Fruit fly (Drosophila melanogaster) whole organism, embryonic: ENCODE measurements around the gene hry.
A peak's percentile ranks its signal among the peaks of the same experiment; 100 is the strongest.

ENCODE experiments used
- ATbp ChIP-seq: fragments of 200-800 bp; sonication (Bioruptor generic); optimal IDR thresholded peaks from 2 replicates; lab custom pipeline; 2017; ENCODE audit warnings: missing biosample characterization, mild to moderate bottlenecking, missing genetic modification characterization, missing genetic modification reagents
- Asciz ChIP-seq: fragments of 200-800 bp; sonication (Bioruptor generic); optimal IDR thresholded peaks from 2 replicates; lab custom pipeline; 2017; ENCODE audit warnings: missing biosample characterization, mild to moderate bottlenecking, missing genetic modification characterization, missing genetic modification reagents
- Awh ChIP-seq: fragments of 200-800 bp; sonication (Bioruptor generic); IDR thresholded peaks from 2 replicates; pipeline ENCODE4, ENCODE4 v1.3.6; 2022; ENCODE audit warnings: missing biosample characterization, missing genetic modification characterization
- CG11093 ChIP-seq: fragments of 200-800 bp; sonication (Bioruptor generic); IDR thresholded peaks from 3 replicates; pipeline ENCODE4 v1.3.6; 2022; ENCODE audit warnings: missing biosample characterization, missing genetic modification characterization
- CG11560 ChIP-seq: fragments of 200-800 bp; sonication (Bioruptor generic); IDR thresholded peaks from 3 replicates; pipeline ENCODE4 v1.3.6; 2022; ENCODE audit warnings: missing biosample characterization, missing genetic modification characterization
- CG12391 ChIP-seq: fragments of 200-800 bp; sonication (Bioruptor generic); optimal IDR thresholded peaks from 3 replicates; lab custom pipeline; 2018; ENCODE audit warnings: missing biosample characterization, mild to moderate bottlenecking, missing genetic modification characterization, moderate library complexity
- CG14710 ChIP-seq: fragments of 200-800 bp; sonication (Bioruptor generic); optimal IDR thresholded peaks from 3 replicates; lab custom pipeline; 2019; ENCODE audit warnings: missing biosample characterization, mild to moderate bottlenecking, missing genetic modification characterization, moderate library complexity
- CG1529 ChIP-seq: fragments of 200-800 bp; sonication (Bioruptor generic); optimal IDR thresholded peaks from 3 replicates; lab custom pipeline; 2018; ENCODE audit warnings: missing biosample characterization, missing genetic modification characterization
- CG15696 ChIP-seq: fragments of 200-800 bp; sonication (Bioruptor generic); optimal IDR thresholded peaks from 2 replicates; lab custom pipeline; 2019; ENCODE audit warnings: missing biosample characterization, mild to moderate bottlenecking, missing genetic modification characterization, moderate library complexity
- CG1602 ChIP-seq: fragments of 200-800 bp; sonication (Bioruptor generic); optimal IDR thresholded peaks from 3 replicates; lab custom pipeline; 2016; ENCODE audit warnings: missing biosample characterization, missing genetic modification characterization
- CG16813 ChIP-seq: fragments of 200-800 bp; sonication (Bioruptor generic); IDR thresholded peaks from 3 replicates; pipeline ENCODE4 v1.3.6; 2022; ENCODE audit warnings: missing biosample characterization, missing genetic modification characterization; ENCODE audit not compliant: partially characterized antibody
- CG17328 ChIP-seq: fragments of 200-800 bp; sonication (Bioruptor generic); IDR thresholded peaks from 2 replicates; pipeline ENCODE4 v1.3.6; 2022; ENCODE audit warnings: missing biosample characterization, missing genetic modification characterization
- CG1832 ChIP-seq: fragments of 200-800 bp; sonication (Bioruptor generic); optimal IDR thresholded peaks from 2 replicates; lab custom pipeline; 2017; ENCODE audit warnings: missing biosample characterization, mild to moderate bottlenecking, missing genetic modification characterization, inconsistent platforms
- CG31224 ChIP-seq: fragments of 200-800 bp; sonication (Bioruptor generic); IDR thresholded peaks from 2 replicates; pipeline ENCODE4 v1.3.6; 2022; ENCODE audit warnings: missing biosample characterization, missing genetic modification characterization
- CG32532 ChIP-seq: fragments of 200-800 bp; sonication (Bioruptor generic); IDR thresholded peaks from 2 replicates; pipeline ENCODE4 v1.3.6; 2022; ENCODE audit warnings: missing biosample characterization, missing genetic modification characterization
- CG3281 ChIP-seq: fragments of 200-800 bp; sonication (Bioruptor generic); optimal IDR thresholded peaks from 3 replicates; lab custom pipeline; 2017; ENCODE audit warnings: missing biosample characterization, mild to moderate bottlenecking, missing genetic modification characterization
- CG4730 ChIP-seq: fragments of 200-800 bp; sonication (Bioruptor generic); IDR thresholded peaks from 2 replicates; pipeline ENCODE4 v1.3.6; 2022; ENCODE audit warnings: missing biosample characterization, missing genetic modification characterization
- CG6175 ChIP-seq: fragments of 200-800 bp; sonication (Bioruptor generic); IDR thresholded peaks from 3 replicates; pipeline ENCODE4 v1.3.6; 2022; ENCODE audit warnings: missing biosample characterization, missing genetic modification characterization
- CG7786 ChIP-seq: fragments of 200-800 bp; sonication (Bioruptor generic); optimal IDR thresholded peaks from 2 replicates; lab custom pipeline; 2016; ENCODE audit warnings: missing biosample characterization, missing genetic modification characterization
- CG7987 ChIP-seq: fragments of 200-800 bp; sonication (Bioruptor generic); optimal IDR thresholded peaks from 2 replicates; lab custom pipeline; 2018; ENCODE audit warnings: missing biosample characterization, mild to moderate bottlenecking, missing genetic modification characterization, moderate library complexity
- CG8478 ChIP-seq: fragments of >200 bp; optimal IDR thresholded peaks from 2 replicates; lab custom pipeline; 2018
- CG9876 ChIP-seq: fragments of 200-800 bp; sonication (Bioruptor generic); optimal IDR thresholded peaks from 2 replicates; lab custom pipeline; 2016; ENCODE audit warnings: missing biosample characterization, missing genetic modification characterization
- Camta ChIP-seq: fragments of 200-800 bp; sonication (Bioruptor generic); optimal IDR thresholded peaks from 2 replicates; lab custom pipeline; 2016; ENCODE audit warnings: missing biosample characterization, missing genetic modification characterization
- Dip2 ChIP-seq: fragments of 200-800 bp; sonication (Bioruptor generic); IDR thresholded peaks from 2 replicates; pipeline ENCODE4 v1.3.6; 2022; ENCODE audit warnings: missing biosample characterization, missing genetic modification characterization
- Dip3 ChIP-seq: fragments of 200-800 bp; sonication (Bioruptor generic); optimal IDR thresholded peaks from 3 replicates; lab custom pipeline; 2016; ENCODE audit warnings: missing biosample characterization, missing genetic modification characterization
- Drgx ChIP-seq: fragments of 200-800 bp; sonication (Bioruptor generic); IDR thresholded peaks from 2 replicates; pipeline ENCODE4 v1.3.6; 2022; ENCODE audit warnings: missing biosample characterization, missing genetic modification characterization
- Ets65A ChIP-seq: fragments of 200-800 bp; sonication (Bioruptor generic); peaks from one replicate; lab custom pipeline; 2016; ENCODE audit warnings: missing biosample characterization, missing genetic modification characterization
- Neu2 ChIP-seq: fragments of 200-800 bp; sonication (Bioruptor generic); optimal IDR thresholded peaks from 3 replicates; lab custom pipeline; 2016; ENCODE audit warnings: missing biosample characterization, missing genetic modification characterization, borderline replicate concordance
- Oli ChIP-seq: fragments of 200-800 bp; sonication (Bioruptor generic); optimal IDR thresholded peaks from 2 replicates; lab custom pipeline; 2018; ENCODE audit warnings: missing biosample characterization, mild to moderate bottlenecking, missing genetic modification characterization, moderate library complexity
- aop ChIP-seq: fragments of 200-800 bp; sonication (Bioruptor generic); IDR thresholded peaks from 2 replicates; pipeline ENCODE4 v1.3.6; 2022; ENCODE audit warnings: missing biosample characterization, missing genetic modification characterization
- cato ChIP-seq: fragments of 200-800 bp; sonication (Bioruptor generic); optimal IDR thresholded peaks from 2 replicates; lab custom pipeline; 2016; ENCODE audit warnings: missing biosample characterization, missing genetic modification characterization, borderline replicate concordance
- ci ChIP-seq: fragments of 200-800 bp; sonication (Bioruptor generic); IDR thresholded peaks from 3 replicates; pipeline ENCODE4 v1.3.6; 2022; ENCODE audit warnings: missing biosample characterization, missing genetic modification characterization
- crc ChIP-seq: fragments of 200-800 bp; sonication (Bioruptor generic); optimal IDR thresholded peaks from 2 replicates; lab custom pipeline; 2016; ENCODE audit warnings: missing biosample characterization, missing genetic modification characterization
- ems ChIP-seq: fragments of 200-800 bp; sonication (Bioruptor generic); optimal IDR thresholded peaks from 3 replicates; lab custom pipeline; 2016; ENCODE audit warnings: missing biosample characterization, missing genetic modification characterization
- eve ChIP-seq, 2 experiments: fragments of >200 bp; optimal IDR thresholded peaks; 2 replicates each; lab custom pipeline; 2017; ENCODE audit warnings: missing biosample characterization in 2 of 2, missing genetic modification characterization in 2 of 2
- fd102C ChIP-seq: fragments of 200-800 bp; sonication (Bioruptor generic); optimal IDR thresholded peaks from 2 replicates; lab custom pipeline; 2018; ENCODE audit warnings: missing biosample characterization, mild to moderate bottlenecking, missing genetic modification characterization, moderate library complexity
- gcm ChIP-seq: fragments of 200-800 bp; sonication (Bioruptor generic); optimal IDR thresholded peaks from 2 replicates; lab custom pipeline; 2019; ENCODE audit warnings: missing biosample characterization, mild to moderate bottlenecking, missing genetic modification characterization, moderate library complexity
- gt ChIP-seq: fragments of 200-800 bp; sonication (Bioruptor generic); IDR thresholded peaks from 2 replicates; pipeline ENCODE4 v1.3.6; 2022; ENCODE audit warnings: missing biosample characterization, missing genetic modification characterization
- ham ChIP-seq: fragments of 200-800 bp; sonication (Bioruptor generic); IDR thresholded peaks from 2 replicates; pipeline ENCODE4 v1.3.6; 2022; ENCODE audit warnings: missing biosample characterization, missing genetic modification characterization
- insv ChIP-seq, 2 experiments: fragments of 200-800 bp; sonication (Bioruptor generic); optimal IDR thresholded peaks; 3 replicates each; lab custom pipeline; 2016 to 2018; ENCODE audit warnings: missing biosample characterization in 2 of 2, missing genetic modification characterization in 2 of 2
- ken ChIP-seq: fragments of 200-800 bp; sonication (Bioruptor generic); IDR thresholded peaks from 3 replicates; pipeline ENCODE4 v1.3.6; 2022; ENCODE audit warnings: missing biosample characterization, missing genetic modification characterization
- lola ChIP-seq, 3 experiments: fragments of >200 bp in 2 of 3; fragments of 200-800 bp in 1 of 3; sonication (Bioruptor generic) in 1 of 3; optimal IDR thresholded peaks; 2 replicates each; lab custom pipeline; 2017 to 2019; ENCODE audit warnings: missing biosample characterization in 3 of 3, missing genetic modification characterization in 3 of 3, mild to moderate bottlenecking in 1 of 3, moderate library complexity in 1 of 3
- nerfin-2 ChIP-seq: fragments of 200-800 bp; sonication (Bioruptor generic); IDR thresholded peaks from 2 replicates; pipeline ENCODE4 v1.3.6; 2022; ENCODE audit warnings: missing biosample characterization, missing genetic modification characterization; ENCODE audit not compliant: partially characterized antibody
- odd ChIP-seq: fragments of 200-800 bp; sonication (Bioruptor generic); optimal IDR thresholded peaks from 2 replicates; lab custom pipeline; 2017; ENCODE audit warnings: missing biosample characterization, mild to moderate bottlenecking, missing genetic modification characterization
- psq ChIP-seq: fragments of 200-800 bp; sonication (Bioruptor generic); optimal IDR thresholded peaks from 2 replicates; lab custom pipeline; 2017; ENCODE audit warnings: missing biosample characterization, missing genetic modification characterization
- ranshi ChIP-seq: fragments of 200-800 bp; sonication (Bioruptor generic); IDR thresholded peaks from 2 replicates; pipeline ENCODE4 v1.3.6; 2022; ENCODE audit warnings: missing biosample characterization, missing genetic modification characterization
- stc ChIP-seq: fragments of 200-800 bp; sonication (Bioruptor generic); IDR thresholded peaks from 2 replicates; pipeline ENCODE4 v1.3.6; 2022; ENCODE audit warnings: missing biosample characterization, missing genetic modification characterization
- wdn ChIP-seq: fragments of 200-800 bp; sonication (Bioruptor generic); IDR thresholded peaks from 2 replicates; pipeline ENCODE4 v1.3.6; 2022; ENCODE audit warnings: missing biosample characterization, missing genetic modification characterization
- zf30C ChIP-seq: fragments of 200-800 bp; sonication (Bioruptor generic); optimal IDR thresholded peaks from 3 replicates; lab custom pipeline; 2018; ENCODE audit warnings: missing biosample characterization, mild to moderate bottlenecking, missing genetic modification characterization

hry gene

DNA sequence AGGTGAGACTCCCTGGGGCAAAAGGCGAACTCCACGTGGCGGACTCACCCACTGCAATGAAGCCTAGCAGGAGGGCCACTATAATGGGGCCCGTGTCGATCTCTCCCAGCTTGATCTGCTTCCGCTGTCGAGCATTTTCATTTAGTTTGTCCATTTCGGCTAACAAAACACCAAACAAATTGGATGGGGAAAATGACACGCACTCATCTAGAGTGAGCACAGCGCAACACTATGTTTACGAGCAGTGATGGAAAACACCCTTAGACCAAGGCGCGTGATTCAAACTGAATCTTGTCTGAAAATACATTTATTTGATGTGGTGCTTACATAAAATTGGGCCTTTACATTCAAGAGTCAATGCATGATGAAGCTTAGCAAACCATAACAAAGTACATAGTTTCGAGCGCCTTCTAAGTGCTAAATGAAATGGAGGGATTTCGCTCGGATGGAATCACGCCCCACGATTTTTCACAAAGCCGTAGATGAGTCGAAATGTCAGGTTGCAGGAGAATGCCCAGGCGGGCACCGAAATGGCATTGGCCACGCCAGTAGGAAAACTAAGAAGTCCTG, 44.5 kb downstream of the hry start, which contains the start of gene SrpRbeta (continued):
- TF ChIP-seq eve (GFP tag; optimal IDR thresholded peaks at IDR 0.05; lab: Kevin White, UChicago) = no peak
- no peak for TF ChIP-seq gt
- no peak for TF ChIP-seq ATbp
- no peak; the same call in 1 of the 2 replicates for TF ChIP-seq CG32532 (GFP tag; lab: Robert Waterston, UW)

- TF ChIP-seq CG6175 (GFP tag; lab: Robert Waterston, UW) = peak; percentile 94
- TF ChIP-seq lola (GFP tag; optimal IDR thresholded peaks at IDR 0.05; lab: Kevin White, UChicago) = peak in 1 of 3 experiments; percentile 97
- TF ChIP-seq ems (GFP tag; lab: Kevin White, UChicago) = peak; percentile 97
- TF ChIP-seq ham = peak; percentile 89
- peak; percentile 88 for TF ChIP-seq CG7987 (GFP tag; lab: Kevin White, UChicago)
- peak; percentile 84 for TF ChIP-seq aop (GFP tag; lab: Robert Waterston, UW)
- no peak for TF ChIP-seq odd (GFP tag; lab: Kevin White, UChicago)
- peak; percentile 93 for TF ChIP-seq wdn (GFP tag; lab: Robert Waterston, UW)
- peak; percentile 90 for TF ChIP-seq Neu2
- peak; percentile 88 for TF ChIP-seq Asciz
- TF ChIP-seq CG11560 (tag; lab: Robert Waterston, UW) = peak; percentile 91
- peak; percentile 98 for TF ChIP-seq CG15696
- no peak for TF ChIP-seq CG1832 (GFP tag; lab: Kevin White, UChicago)
- TF ChIP-seq ci (GFP tag; lab: Robert Waterston, UW) = peak; percentile 93
- peak; percentile 97 for TF ChIP-seq Oli (tag; lab: Kevin White, UChicago)
- TF ChIP-seq crc (GFP tag; lab: Kevin White, UChicago) = peak; percentile 94
- TF ChIP-seq gcm (GFP tag; lab: Kevin White, UChicago) = peak; percentile 95
- TF ChIP-seq insv (GFP tag; optimal IDR thresholded peaks at IDR 0.05; lab: Kevin White, UChicago) = peak; percentile 15 to 81
- no peak for TF ChIP-seq CG16813 (GFP tag; lab: Robert Waterston, UW)
- peak; percentile 91 for TF ChIP-seq CG4730 (GFP tag; lab: Robert Waterston, UW)
- peak; percentile 96 for TF ChIP-seq CG9876 (GFP tag; lab: Kevin White, UChicago)
- peak; percentile 98 for TF ChIP-seq CG7786 (GFP tag; lab: Kevin White, UChicago)
- TF ChIP-seq psq = peak; percentile 89
- TF ChIP-seq CG14710 = peak; percentile 96
- peak; percentile 98 for TF ChIP-seq Dip3 (GFP tag; lab: Kevin White, UChicago)
- TF ChIP-seq cato = peak; percentile 97
- peak; percentile 90 for TF ChIP-seq Awh (GFP tag; lab: Robert Waterston, UW)
- peak; percentile 97 for TF ChIP-seq Camta
- TF ChIP-seq CG1529 = peak; percentile 93
- peak; percentile 97 for TF ChIP-seq CG3281
- peak; percentile 93 for TF ChIP-seq CG31224 (GFP tag; lab: Robert Waterston, UW)
- peak; percentile 97 for TF ChIP-seq CG1602 (GFP tag; lab: Kevin White, UChicago)
- TF ChIP-seq fd102C (GFP tag; lab: Kevin White, UChicago) = peak; percentile 80
- peak; percentile 100 for TF ChIP-seq Ets65A
- peak; percentile 97; the same call in 2 of the 3 replicates for TF ChIP-seq CG11093 (GFP tag; lab: Robert Waterston, UW)
- TF ChIP-seq ken (GFP tag; lab: Robert Waterston, UW) = peak; percentile 94
- TF ChIP-seq stc (GFP tag; lab: Robert Waterston, UW) = peak; percentile 90
- peak; percentile 72 for TF ChIP-seq Dip2 (GFP tag; lab: Robert Waterston, UW)
- TF ChIP-seq CG8478 = no peak
- TF ChIP-seq ranshi = peak; percentile 96
- TF ChIP-seq CG12391 (tag; lab: Kevin White, UChicago) = peak; percentile 97
- peak; percentile 69 for TF ChIP-seq zf30C (GFP tag; lab: Kevin White, UChicago)
- no peak for TF ChIP-seq nerfin-2 (GFP tag; lab: Robert Waterston, UW)
- peak; percentile 96 for TF ChIP-seq Drgx (GFP tag; lab: Robert Waterston, UW)
- peak; percentile 91 for TF ChIP-seq CG17328 (GFP tag; lab: Robert Waterston, UW)
Observed at dm6 chr3L:8721145-8721544, 45.6 kb downstream of the hry start, which contains the start of the genes CG32022 and CG6511. Gene CG32022, minus strand, starts transcription at chr3L:8721272. Gene CG6511, plus strand, starts transcription at chr3L:8721324.
